Worm (Caenorhabditis elegans): ENCODE results near the gene cima-1.

ce11 chrIV:7658589-7658988 lies 7.3 kb downstream of the cima-1 start, which contains the start of gene C08G9.1:
- no peak for TF ChIP-seq ztf-7 (tag; optimal IDR thresholded peaks at IDR 0.05)
- TF ChIP-seq snpc-4 (tag; optimal IDR thresholded peaks at IDR 0.05) = no peak
- TF ChIP-seq daf-12 (tag; optimal IDR thresholded peaks at IDR 0.05) = no peak
- no peak for TF ChIP-seq egl-43 (GFP tag; IDR thresholded peaks at IDR 0.05)
- no peak for TF ChIP-seq lin-13 (GFP tag; optimal IDR thresholded peaks at IDR 0.05)
- TF ChIP-seq lsy-2 (tag; optimal IDR thresholded peaks at IDR 0.05) = peak in 1 of 2 experiments; percentile 4
- TF ChIP-seq F49E8.2 (tag; optimal IDR thresholded peaks at IDR 0.05; ENCODE audit: borderline replicate concordance) = no peak

Measured in whole organism, L4 larva.